Fruit fly (Drosophila melanogaster): ENCODE results near the gene GCS1.

Gene GCS1

dm6 chrX:11350505-11351327, 2.9 kb upstream of the GCS1 start, which contains the start of gene CG1737 (continued):
- TF ChIP-seq pum (GFP tag; optimal IDR thresholded peaks at IDR 0.05) (no peak), z (GFP tag; IDR thresholded peaks at IDR 0.05) (no peak), Kr (GFP tag; optimal IDR thresholded peaks at IDR 0.05) (no peak), tgo (GFP tag; IDR thresholded peaks at IDR 0.05) (no peak), Sox100B (GFP tag; optimal IDR thresholded peaks at IDR 0.05) (no peak), CG17829 (tag; optimal IDR thresholded peaks at IDR 0.05) (no peak), CG12236 (GFP tag; optimal IDR thresholded peaks at IDR 0.05) (no peak), CG6175 (GFP tag; IDR thresholded peaks at IDR 0.05) (no peak; the same call in 2 of the 3 replicates), CG9797 (GFP tag; optimal IDR thresholded peaks at IDR 0.05) (no peak), CG7271 (tag; optimal IDR thresholded peaks at IDR 0.05) (no peak), BtbVII (GFP tag; optimal IDR thresholded peaks at IDR 0.05) (no peak), unpg (GFP tag; optimal IDR thresholded peaks at IDR 0.05) (no peak), CG9817 (tag; optimal IDR thresholded peaks at IDR 0.05) (no peak), CG13775 (GFP tag; optimal IDR thresholded peaks at IDR 0.05) (no peak), nau (GFP tag; optimal IDR thresholded peaks at IDR 0.05) (no peak), psq (GFP tag; optimal IDR thresholded peaks at IDR 0.05) (no peak), GATAe (GFP tag; conservative IDR thresholded peaks at IDR 0.05) (no peak), chinmo (GFP tag; IDR thresholded peaks at IDR 0.05; ENCODE audit: partially characterized antibody) (peak; percentile 49; the same call in 1 of the 4 replicates), abd-A (tag; optimal IDR thresholded peaks at IDR 0.05) (no peak), MTF-1 (GFP tag; optimal IDR thresholded peaks at IDR 0.05; ENCODE audit: borderline replicate concordance) (no peak), tna (GFP tag; IDR thresholded peaks at IDR 0.05; ENCODE audit: partially characterized antibody) (no peak), CG6689 (GFP tag; IDR thresholded peaks at IDR 0.05) (0 out of 2 replicates have a peak, but pooled peaks have one; percentile 9), CG8765 (GFP tag; IDR thresholded peaks at IDR 0.05) (no peak), Gsc (GFP tag; IDR thresholded peaks at IDR 0.05) (no peak), Xbp1 (GFP tag; optimal IDR thresholded peaks at IDR 0.05) (no peak), grn (GFP tag; optimal IDR thresholded peaks at IDR 0.05) (no peak), dimm (GFP tag; IDR thresholded peaks at IDR 0.05) (no peak), Ets65A (GFP tag) (peak; percentile 1), ATbp (GFP tag; optimal IDR thresholded peaks at IDR 0.05) (no peak), Lim3 (GFP tag; IDR thresholded peaks at IDR 0.05) (no peak), Med (GFP tag) (peak; percentile 80), Doc2 (GFP tag; IDR thresholded peaks at IDR 0.05) (no peak), Sry-δ (GFP tag; optimal IDR thresholded peaks at IDR 0.05) (peak; percentile 40), CG31365 (tag; optimal IDR thresholded peaks at IDR 0.05) (no peak), CG3838 (GFP tag; optimal IDR thresholded peaks at IDR 0.05) (no peak), CkIIα-i1 (GFP tag; IDR thresholded peaks at IDR 0.05) (no peak), gcm2 (GFP tag; optimal IDR thresholded peaks at IDR 0.05) (no peak), disco-r (GFP tag; optimal IDR thresholded peaks at IDR 0.05) (no peak), dysf (GFP tag; IDR thresholded peaks at IDR 0.05) (no peak), CG31224 (GFP tag; IDR thresholded peaks at IDR 0.05) (no peak), Dbx (GFP tag; IDR thresholded peaks at IDR 0.05) (no peak), CG4404 (GFP tag; IDR thresholded peaks at IDR 0.05) (no peak), CG8281 (tag; optimal IDR thresholded peaks at IDR 0.05) (no peak), NFAT (GFP tag; IDR thresholded peaks at IDR 0.05) (peak; percentile 43; the same call in 1 of the 2 replicates), Trl (optimal IDR thresholded peaks at IDR 0.05) (peak; percentile 28 to 72), Trl (GFP tag; optimal IDR thresholded peaks at IDR 0.05) (no peak), Nf-YB (GFP tag; optimal IDR thresholded peaks at IDR 0.05) (peak; percentile 25), ssp (GFP tag; IDR thresholded peaks at IDR 0.05) (peak; percentile 27; the same call in 1 of the 2 replicates), CG33557 (GFP tag; optimal IDR thresholded peaks at IDR 0.05) (no peak), CG6813 (GFP tag; optimal IDR thresholded peaks at IDR 0.05) (no peak), sob (GFP tag; IDR thresholded peaks at IDR 0.05) (peak; percentile 41)
